Fruit fly (Drosophila melanogaster) whole organism, wandering third instar larva: Measurements from ENCODE around the gene CG5877.

ENCODE experiments used
- CG32264 ChIP-seq: fragments of 200-800 bp; sonication (Bioruptor generic); optimal IDR thresholded peaks from 2 replicates; lab custom pipeline; 2016; ENCODE audit warnings: missing biosample characterization, missing genetic modification characterization
- Dfd ChIP-seq: fragments of >200 bp; optimal IDR thresholded peaks from 2 replicates; lab custom pipeline; 2017; ENCODE audit warnings: missing biosample characterization, missing genetic modification characterization
- HLH106 ChIP-seq: fragments of 200-800 bp; optimal IDR thresholded peaks from 3 replicates; lab custom pipeline; 2019; ENCODE audit warnings: missing biosample characterization, mild to moderate bottlenecking, missing genetic modification characterization, moderate library complexity
- Myc ChIP-seq: fragments of >200 bp; optimal IDR thresholded peaks from 2 replicates; lab custom pipeline; 2017
- N ChIP-seq: fragments of >200 bp; optimal IDR thresholded peaks from 2 replicates; lab custom pipeline; 2018; ENCODE audit warnings: missing biosample characterization, missing external identifiers, missing genetic modification characterization
- Rel ChIP-seq, 2 experiments: fragments of 200-800 bp; sonication (Bioruptor generic) in 1 of 2; optimal IDR thresholded peaks; 2 replicates in 1 of 2; 3 replicates in 1 of 2; lab custom pipeline; 2016 to 2019; ENCODE audit warnings: mild to moderate bottlenecking in 2 of 2, missing biosample characterization in 2 of 2, missing genetic modification characterization in 2 of 2, moderate library complexity in 1 of 2
- Sp1 ChIP-seq: fragments of 200-800 bp; sonication (Bioruptor generic); optimal IDR thresholded peaks from 3 replicates; lab custom pipeline; 2019; ENCODE audit warnings: missing biosample characterization, mild to moderate bottlenecking, missing genetic modification characterization, moderate library complexity
- Vsx2 ChIP-seq: fragments of 200-300, 225-300 bp; sonication (Bioruptor generic); optimal IDR thresholded peaks from 2 replicates; lab custom pipeline; 2018; ENCODE audit warnings: missing biosample characterization, missing genetic modification characterization; ENCODE audit not compliant: partially characterized antibody
- dsf ChIP-seq: sonication (Bioruptor generic); optimal IDR thresholded peaks from 2 replicates; lab custom pipeline; 2016; ENCODE audit warnings: missing biosample characterization, missing genetic modification characterization, borderline replicate concordance
- foxo ChIP-seq, 2 experiments: fragments of 200-800 bp; sonication (Bioruptor generic); optimal IDR thresholded peaks; 2 replicates in 1 of 2; 3 replicates in 1 of 2; lab custom pipeline; 2016 to 2017; ENCODE audit warnings: missing biosample characterization in 2 of 2, missing genetic modification characterization in 2 of 2
- h ChIP-seq: fragments of 200-800 bp; sonication (Bioruptor generic); optimal IDR thresholded peaks from 3 replicates; lab custom pipeline; 2016; ENCODE audit warnings: missing biosample characterization, mild to moderate bottlenecking, missing genetic modification characterization
- pan ChIP-seq: fragments of >200 bp; optimal IDR thresholded peaks from 2 replicates; lab custom pipeline; 2017
- psq ChIP-seq: fragments of 200-800 bp; sonication (Bioruptor generic); optimal IDR thresholded peaks from 3 replicates; lab custom pipeline; 2017; ENCODE audit warnings: missing biosample characterization, mild to moderate bottlenecking, missing genetic modification characterization, moderate library complexity
- usp ChIP-seq: fragments of >200 bp; optimal IDR thresholded peaks from 2 replicates; lab custom pipeline; 2017; ENCODE audit warnings: missing biosample characterization, missing genetic modification characterization
- woc ChIP-seq: sonication (Bioruptor generic); optimal IDR thresholded peaks from 2 replicates; lab custom pipeline; 2016; ENCODE audit warnings: missing biosample characterization, mild to moderate bottlenecking, missing genetic modification characterization

CG5877 gene

dm6 chrX:15342017-15342416 is 49.2 kb downstream of the CG5877 start, which contains the start of gene CG9123:
Gene CG9123, minus strand, starts transcription at chrX:15342117.
- TF ChIP-seq Vsx2 (no peak), usp (GFP tag; lab: Kevin White, UChicago) (no peak), h (GFP tag; lab: Kevin White, UChicago) (no peak), foxo (GFP tag; optimal IDR thresholded peaks at IDR 0.05; lab: Kevin White, UChicago) (no peak), CG32264 (no peak), Myc (lab: Kevin White, UChicago) (no peak), dsf (GFP tag; lab: Kevin White, UChicago) (no peak), pan (no peak), N (no peak), Rel (GFP tag; optimal IDR thresholded peaks at IDR 0.05; lab: Kevin White, UChicago) (no peak), Rel (tag; optimal IDR thresholded peaks at IDR 0.05; lab: Kevin White, UChicago) (no peak)

dm6 chrX:15344473-15345331 is 51.9 kb downstream of the CG5877 start, which contains the start of the genes CG12608 and Prp5:
Gene CG12608, minus strand, starts transcription at chrX:15344625.
Gene Prp5, plus strand, starts transcription at chrX:15345169.
- no peak for TF ChIP-seq Dfd (GFP tag; lab: Kevin White, UChicago)
- peak in 1 of 2 experiments; percentile 11 for TF ChIP-seq foxo (GFP tag; optimal IDR thresholded peaks at IDR 0.05; lab: Kevin White, UChicago)
- no peak for TF ChIP-seq Sp1 (GFP tag; lab: Kevin White, UChicago)
- no peak for TF ChIP-seq psq (GFP tag; lab: Kevin White, UChicago)
- TF ChIP-seq pan: no peak
- no peak for TF ChIP-seq N
- TF ChIP-seq woc: peak; percentile 0
- peak; percentile 12 for TF ChIP-seq HLH106
